Worm (Caenorhabditis elegans) whole organism, midembryonic: Measurements from ENCODE around the gene ZK105.12.

Experiments used
- flt-1 ChIP-seq: fragments of 200-800 bp; sonication (Bioruptor generic); IDR thresholded peaks from 2 replicates; pipeline ENCODE4 v1.3.6; 2022; ENCODE audit warnings: missing genetic modification characterization, missing compliant biosample characterization
- klf-2 ChIP-seq: fragments of 200-800 bp; sonication (Bioruptor generic); conservative IDR thresholded peaks from 2 replicates; pipeline ENCODE4 v1.3.6; 2022; ENCODE audit warnings: missing genetic modification reagents, missing genetic modification characterization, missing compliant biosample characterization
- tab-1 ChIP-seq: fragments of 200-800 bp; sonication (Bioruptor generic); IDR thresholded peaks from 2 replicates; pipeline ENCODE4 v1.3.6; 2022; ENCODE audit warnings: missing genetic modification characterization, missing compliant biosample characterization
- ztf-23 ChIP-seq: fragments of 200-800 bp; sonication (Bioruptor generic); IDR thresholded peaks from 2 replicates; pipeline ENCODE4 v1.3.6; 2022; ENCODE audit warnings: missing genetic modification reagents, missing genetic modification characterization, missing compliant biosample characterization
- ztf-29 ChIP-seq: fragments of 200-800 bp; sonication (Bioruptor generic); IDR thresholded peaks from 2 replicates; pipeline ENCODE4 v1.3.6; 2022; ENCODE audit warnings: missing genetic modification reagents, missing genetic modification characterization, missing compliant biosample characterization

DNA sequence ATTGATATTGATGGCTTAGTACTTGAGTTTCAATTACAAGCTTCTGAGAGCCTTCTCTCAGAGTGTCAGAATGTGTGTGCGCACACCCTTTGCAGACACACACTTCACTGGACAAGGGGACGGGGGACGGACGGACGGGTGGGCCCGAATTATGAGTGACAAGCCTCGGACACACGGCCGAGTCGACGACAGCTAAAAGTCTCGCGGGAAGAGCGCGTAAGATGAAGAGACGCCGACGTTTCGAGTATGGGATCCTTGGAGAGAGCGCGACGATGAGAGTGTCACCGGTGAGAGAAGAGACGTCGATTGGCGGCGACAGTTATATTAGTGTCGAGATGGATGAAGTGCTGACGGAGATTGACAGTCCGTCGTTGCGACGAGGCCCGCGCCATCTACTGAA lies 30.0 kb upstream of the ZK105.12 start:
- no peak for TF ChIP-seq tab-1 (GFP tag; lab: Robert Waterston, UW)
- peak; percentile 28; the same call in 1 of the 2 replicates for TF ChIP-seq ztf-29 (GFP tag; lab: Robert Waterston, UW)
- 0 out of 2 replicates have a peak, but pooled peaks have one; percentile 14 for TF ChIP-seq flt-1 (GFP tag; lab: Robert Waterston, UW)
- no peak for TF ChIP-seq ztf-23
- TF ChIP-seq klf-2, result no peak
